Worm (Caenorhabditis elegans) whole organism, L2 larva: ENCODE measurements around the gene Y62H9A.2.

Experiments
- blmp-1 ChIP-seq: sonication (generic microtip); optimal IDR thresholded peaks from 2 replicates; lab custom pipeline; 2017; ENCODE audit warnings: missing genetic modification characterization, mild to moderate bottlenecking, missing compliant biosample characterization, antibody characterized with exemption, moderate library complexity; ENCODE audit not compliant: insufficient read depth
- ceh-82 ChIP-seq: fragments of 150-350 bp; optimal IDR thresholded peaks from 2 replicates; lab custom pipeline; 2014; ENCODE audit warnings: missing biosample characterization, missing genetic modification characterization
- lin-11 ChIP-seq: fragments of 150-350 bp; sonication (generic microtip); optimal IDR thresholded peaks from 2 replicates; lab custom pipeline; 2014; ENCODE audit warnings: missing biosample characterization, missing genetic modification characterization, inconsistent platforms, mixed read lengths
- lin-39 ChIP-seq: fragments of 150-350 bp; optimal IDR thresholded peaks from 2 replicates; lab custom pipeline; 2014; ENCODE audit warnings: missing biosample characterization, missing genetic modification reagents, missing genetic modification characterization
- nhr-12 ChIP-seq: fragments of 150-350 bp; optimal IDR thresholded peaks from 2 replicates; lab custom pipeline; 2014; ENCODE audit warnings: missing biosample characterization, missing genetic modification characterization
- nhr-237 ChIP-seq: fragments of 150-350 bp; optimal IDR thresholded peaks from 2 replicates; lab custom pipeline; 2014; ENCODE audit warnings: missing biosample characterization, missing genetic modification characterization
- nhr-25 ChIP-seq: fragments of 150-350 bp; sonication (generic microtip); optimal IDR thresholded peaks from 3 replicates; lab custom pipeline; 2014; ENCODE audit warnings: missing biosample characterization, missing genetic modification characterization
- nhr-77 ChIP-seq: fragments of 150-350 bp; optimal IDR thresholded peaks from 2 replicates; lab custom pipeline; 2014; ENCODE audit warnings: missing biosample characterization, missing genetic modification characterization
- snpc-4 ChIP-seq: fragments of 150-350 bp; optimal IDR thresholded peaks from 2 replicates; lab custom pipeline; 2014; ENCODE audit warnings: missing biosample characterization, missing genetic modification characterization
- unc-62 ChIP-seq: fragments of 150-350 bp; optimal IDR thresholded peaks from 2 replicates; lab custom pipeline; 2014; ENCODE audit warnings: missing biosample characterization, missing genetic modification reagents, missing genetic modification characterization

DNA sequence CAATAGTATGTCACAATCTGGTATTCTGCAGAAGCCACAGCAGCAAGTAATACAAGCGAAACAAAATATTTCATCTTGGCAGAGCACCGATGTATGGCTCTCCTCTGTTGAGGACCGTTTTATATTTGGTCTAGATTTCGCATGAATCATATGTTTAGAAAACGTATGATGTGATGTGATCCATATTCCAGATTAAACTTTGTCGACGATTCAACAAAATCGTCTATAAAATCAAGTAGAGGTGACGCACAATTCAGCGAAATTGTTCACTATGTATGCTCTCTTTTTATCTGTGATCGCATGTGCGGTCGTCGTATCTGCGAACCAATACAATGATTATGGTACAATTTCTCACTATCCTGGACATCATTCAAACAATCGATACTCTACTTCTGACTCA lies 1.9 kb upstream of the Y62H9A.2 start, which contains the start of the genes Y62H9A.3 and Y62H9A.4:
- TF ChIP-seq unc-62, result no peak
- no peak for TF ChIP-seq nhr-237 (tag; lab: Kevin White, UChicago)
- TF ChIP-seq ceh-82 (tag; lab: Kevin White, UChicago), result no peak
- no peak for TF ChIP-seq lin-11 (tag; lab: Kevin White, UChicago)
- TF ChIP-seq nhr-77 (tag; lab: Kevin White, UChicago), result no peak
- no peak for TF ChIP-seq lin-39 (tag; lab: Kevin White, UChicago)
- TF ChIP-seq nhr-12 (tag; lab: Kevin White, UChicago), result no peak
- TF ChIP-seq snpc-4 (tag; lab: Kevin White, UChicago), result no peak
- TF ChIP-seq blmp-1, result no peak
- no peak for TF ChIP-seq nhr-25 (tag; lab: Kevin White, UChicago)
